Worm (Caenorhabditis elegans) whole organism, L1 larva: ENCODE results near the gene acs-7.

ENCODE experiments used
- egl-27 ChIP-seq, 2 experiments: fragments of 150-350 bp in 1 of 2; sonication (generic microtip); optimal IDR thresholded peaks; 3 replicates each; lab custom pipeline; 2017 to 2018; ENCODE audit warnings: missing biosample characterization in 2 of 2, missing genetic modification characterization in 2 of 2, missing genetic modification reagents in 2 of 2
- fos-1 ChIP-seq: fragments of 150-350 bp; optimal IDR thresholded peaks from 2 replicates; lab custom pipeline; 2014; ENCODE audit warnings: missing biosample characterization, missing genetic modification characterization
- lin-13 ChIP-seq: fragments of 150-350 bp; optimal IDR thresholded peaks from 2 replicates; lab custom pipeline; 2014; ENCODE audit warnings: missing biosample characterization, missing genetic modification reagents, missing genetic modification characterization
- lir-3 ChIP-seq: sonication (generic microtip); optimal IDR thresholded peaks from 2 replicates; lab custom pipeline; 2016; ENCODE audit warnings: mild to moderate bottlenecking, missing genetic modification characterization, moderate library complexity, missing compliant biosample characterization; ENCODE audit not compliant: poor library complexity
- mef-2 ChIP-seq: fragments of 150-350 bp; optimal IDR thresholded peaks from 2 replicates; lab custom pipeline; 2014; ENCODE audit warnings: missing biosample characterization, missing genetic modification characterization
- mep-1 ChIP-seq: fragments of 150-350 bp; optimal IDR thresholded peaks from 2 replicates; lab custom pipeline; 2014; ENCODE audit warnings: missing biosample characterization, missing genetic modification characterization
- nhr-28 ChIP-seq: fragments of 150-350 bp; optimal IDR thresholded peaks from 2 replicates; lab custom pipeline; 2014; ENCODE audit warnings: missing biosample characterization, missing genetic modification characterization
- nhr-85 ChIP-seq: sonication (generic microtip); peaks from one replicate; lab custom pipeline; 2016; ENCODE audit warnings: missing genetic modification characterization, inconsistent platforms, missing compliant biosample characterization
- sox-4 ChIP-seq: sonication (generic microtip); optimal IDR thresholded peaks from 2 replicates; lab custom pipeline; 2016; ENCODE audit warnings: missing genetic modification characterization, missing compliant biosample characterization
- tbx-2 ChIP-seq: sonication (generic microtip); optimal IDR thresholded peaks from 2 replicates; lab custom pipeline; 2016; ENCODE audit warnings: missing genetic modification characterization, missing compliant biosample characterization
- unc-86 ChIP-seq: sonication (generic microtip); optimal IDR thresholded peaks from 2 replicates; lab custom pipeline; 2016; ENCODE audit warnings: missing genetic modification characterization, missing compliant biosample characterization
- zag-1 ChIP-seq: fragments of 150-350 bp; optimal IDR thresholded peaks from 2 replicates; lab custom pipeline; 2014; ENCODE audit warnings: missing biosample characterization, missing genetic modification characterization

ce11 chrII:9277153-9277552 lies 14.7 kb upstream of the acs-7 start:
- TF ChIP-seq nhr-85 (tag; lab: Kevin White, UChicago) (no peak), lin-13 (GFP tag; lab: Kevin White, UChicago) (no peak), lir-3 (tag; lab: Kevin White, UChicago) (no peak), fos-1 (tag; lab: Kevin White, UChicago) (no peak), sox-4 (tag; lab: Kevin White, UChicago) (no peak), mep-1 (tag; lab: Kevin White, UChicago) (no peak), mef-2 (tag; lab: Kevin White, UChicago) (no peak), nhr-28 (tag; lab: Kevin White, UChicago) (no peak), unc-86 (tag; lab: Kevin White, UChicago) (no peak), egl-27 (tag; optimal IDR thresholded peaks at IDR 0.05; lab: Kevin White, UChicago) (no peak), tbx-2 (no peak), zag-1 (no peak)
